Fruit fly (Drosophila melanogaster) whole organism, embryonic: Measurements from ENCODE around the gene Ctr1A.

Experiments
- Atf-2 ChIP-seq: fragments of 200-800 bp; sonication (Bioruptor generic); optimal IDR thresholded peaks from 2 replicates; lab custom pipeline; 2016; ENCODE audit warnings: missing biosample characterization, missing genetic modification characterization
- CG13287 ChIP-seq: fragments of 200-800 bp; sonication (Bioruptor generic); IDR thresholded peaks from 2 replicates; pipeline ENCODE4 v1.3.6; 2022; ENCODE audit warnings: missing biosample characterization, missing genetic modification characterization; ENCODE audit not compliant: partially characterized antibody
- CG13296 ChIP-seq: fragments of 200-800 bp; sonication (Bioruptor generic); optimal IDR thresholded peaks from 3 replicates; lab custom pipeline; 2018; ENCODE audit warnings: missing biosample characterization, mild to moderate bottlenecking, missing genetic modification characterization
- CG14050 ChIP-seq: fragments of 200-800 bp; sonication (Bioruptor generic); IDR thresholded peaks from 3 replicates; pipeline ENCODE4 v1.3.6; 2022; ENCODE audit warnings: missing biosample characterization, missing genetic modification characterization
- CG14965 ChIP-seq: fragments of 200-800 bp; sonication (Bioruptor generic); optimal IDR thresholded peaks from 2 replicates; lab custom pipeline; 2016; ENCODE audit warnings: missing biosample characterization, missing genetic modification characterization, borderline replicate concordance
- CG15479 ChIP-seq: fragments of 200-800 bp; sonication (Bioruptor generic); optimal IDR thresholded peaks from 3 replicates; lab custom pipeline; 2019; ENCODE audit warnings: missing biosample characterization, mild to moderate bottlenecking, missing genetic modification characterization, moderate library complexity
- CG1602 ChIP-seq: fragments of 200-800 bp; sonication (Bioruptor generic); optimal IDR thresholded peaks from 3 replicates; lab custom pipeline; 2016; ENCODE audit warnings: missing biosample characterization, missing genetic modification characterization
- CG17802 ChIP-seq: fragments of 200-800 bp; sonication (Bioruptor generic); optimal IDR thresholded peaks from 2 replicates; lab custom pipeline; 2018; ENCODE audit warnings: missing biosample characterization, mild to moderate bottlenecking, missing genetic modification characterization, moderate library complexity
- CG1792 ChIP-seq: fragments of 200-800 bp; sonication (Bioruptor generic); optimal IDR thresholded peaks from 2 replicates; lab custom pipeline; 2016; ENCODE audit warnings: missing biosample characterization, missing genetic modification characterization
- CG18476 ChIP-seq: fragments of 200-800 bp; sonication (Bioruptor generic); optimal IDR thresholded peaks from 2 replicates; lab custom pipeline; 2016; ENCODE audit warnings: missing biosample characterization, mild to moderate bottlenecking, missing genetic modification characterization
- CG18764 ChIP-seq: fragments of 200-800 bp; sonication (Bioruptor generic); optimal IDR thresholded peaks from 3 replicates; lab custom pipeline; 2016; ENCODE audit warnings: missing biosample characterization, missing genetic modification characterization
- CG2199 ChIP-seq: fragments of 200-800 bp; sonication (Bioruptor generic); IDR thresholded peaks from 3 replicates; pipeline ENCODE4 v1.3.6; 2022; ENCODE audit warnings: missing biosample characterization, missing genetic modification characterization
- CG31224 ChIP-seq: fragments of 200-800 bp; sonication (Bioruptor generic); IDR thresholded peaks from 2 replicates; pipeline ENCODE4 v1.3.6; 2022; ENCODE audit warnings: missing biosample characterization, missing genetic modification characterization
- CG34422 ChIP-seq: fragments of 200-800 bp; sonication (Bioruptor generic); IDR thresholded peaks from 3 replicates; pipeline ENCODE4 v1.3.6; 2022; ENCODE audit warnings: missing biosample characterization, missing genetic modification characterization
- CG6689 ChIP-seq: fragments of 200-800 bp; sonication (Bioruptor generic); IDR thresholded peaks from 2 replicates; pipeline ENCODE4 v1.3.6; 2022; ENCODE audit warnings: missing biosample characterization, missing genetic modification characterization
- CG8478 ChIP-seq: fragments of >200 bp; optimal IDR thresholded peaks from 2 replicates; lab custom pipeline; 2018
- CG8924 ChIP-seq: fragments of 200-800 bp; optimal IDR thresholded peaks from 3 replicates; lab custom pipeline; 2019; ENCODE audit warnings: missing biosample characterization, mild to moderate bottlenecking, missing genetic modification characterization, moderate library complexity
- CG9609 ChIP-seq: fragments of 200-800 bp; sonication (Bioruptor generic); optimal IDR thresholded peaks from 3 replicates; lab custom pipeline; 2016; ENCODE audit warnings: missing biosample characterization, missing genetic modification characterization
- CG9727 ChIP-seq: fragments of 200-800 bp; sonication (Bioruptor generic); optimal IDR thresholded peaks from 3 replicates; lab custom pipeline; 2017; ENCODE audit warnings: missing biosample characterization, mild to moderate bottlenecking, missing genetic modification characterization
- CG9797 ChIP-seq: fragments of 200-800 bp; sonication (Bioruptor generic); optimal IDR thresholded peaks from 3 replicates; lab custom pipeline; 2018; ENCODE audit warnings: missing biosample characterization, mild to moderate bottlenecking, missing genetic modification characterization
- CG9817 ChIP-seq: fragments of 200-800 bp; sonication (Bioruptor generic); optimal IDR thresholded peaks from 2 replicates; lab custom pipeline; 2018; ENCODE audit warnings: missing biosample characterization, mild to moderate bottlenecking, missing genetic modification characterization, moderate library complexity
- Dad ChIP-seq: fragments of 200-800 bp; sonication (Bioruptor generic); optimal IDR thresholded peaks from 3 replicates; lab custom pipeline; 2016; ENCODE audit warnings: missing biosample characterization, missing genetic modification characterization
- GATAe ChIP-seq: fragments of 200-800 bp; sonication (Bioruptor generic); conservative IDR thresholded peaks from 2 replicates; pipeline ENCODE4 v1.3.6; 2022; ENCODE audit warnings: missing biosample characterization, missing genetic modification characterization
- HLH4C ChIP-seq: fragments of 200-800 bp; sonication (Bioruptor generic); IDR thresholded peaks from 3 replicates; pipeline ENCODE4 v1.3.6; 2022; ENCODE audit warnings: missing biosample characterization, missing genetic modification characterization; ENCODE audit not compliant: partially characterized antibody
- Lhr ChIP-seq: fragments of 200-800 bp; sonication (Bioruptor generic); optimal IDR thresholded peaks from 3 replicates; lab custom pipeline; 2017; ENCODE audit warnings: mild to moderate bottlenecking, missing biosample characterization, missing genetic modification reagents, missing genetic modification characterization
- Meics ChIP-seq: fragments of 200-800 bp; sonication (Bioruptor generic); optimal IDR thresholded peaks from 2 replicates; lab custom pipeline; 2017; ENCODE audit warnings: missing biosample characterization, mild to moderate bottlenecking, missing genetic modification characterization
- Ravus ChIP-seq: fragments of 200-800 bp; sonication (Bioruptor generic); IDR thresholded peaks from 2 replicates; pipeline ENCODE4 v1.3.6; 2022; ENCODE audit warnings: missing biosample characterization, missing genetic modification characterization
- Rfx ChIP-seq: fragments of 200-800 bp; sonication (Bioruptor generic); IDR thresholded peaks from 2 replicates; pipeline ENCODE4 v1.3.6; 2022; ENCODE audit warnings: missing biosample characterization, missing genetic modification characterization
- Sox102F ChIP-seq: fragments of 200-800 bp; sonication (Bioruptor generic); optimal IDR thresholded peaks from 2 replicates; lab custom pipeline; 2018; ENCODE audit warnings: missing biosample characterization, mild to moderate bottlenecking, missing genetic modification characterization, moderate library complexity
- Sry-β ChIP-seq: fragments of 200-800 bp; sonication (Bioruptor generic); optimal IDR thresholded peaks from 2 replicates; lab custom pipeline; 2018; ENCODE audit warnings: missing biosample characterization, mild to moderate bottlenecking, missing genetic modification characterization, moderate library complexity
- Taf1 ChIP-seq: fragments of 200-800 bp; sonication (Bioruptor generic); IDR thresholded peaks from 2 replicates; pipeline ENCODE4 v1.3.6; 2022; ENCODE audit warnings: missing biosample characterization, missing genetic modification characterization
- Tbp ChIP-seq: fragments of >200 bp; optimal IDR thresholded peaks from 2 replicates; lab custom pipeline; 2018; ENCODE audit warnings: missing biosample characterization, missing genetic modification characterization
- caup ChIP-seq: fragments of 200-800 bp; sonication (Bioruptor generic); optimal IDR thresholded peaks from 3 replicates; lab custom pipeline; 2017; ENCODE audit warnings: missing biosample characterization, mild to moderate bottlenecking, missing genetic modification characterization, moderate library complexity; ENCODE audit not compliant: severe bottlenecking
- cwo ChIP-seq: fragments of 200-800 bp; sonication (Bioruptor generic); optimal IDR thresholded peaks from 3 replicates; lab custom pipeline; 2017; ENCODE audit warnings: missing biosample characterization, missing genetic modification characterization, mild to moderate bottlenecking, moderate library complexity, missing genetic modification reagents
- esg ChIP-seq: fragments of 200-800 bp; sonication (Bioruptor generic); conservative IDR thresholded peaks from 2 replicates; pipeline ENCODE4 v1.3.6; 2022; ENCODE audit warnings: missing biosample characterization, missing genetic modification characterization
- fd64A ChIP-seq: fragments of 200-800 bp; sonication (Bioruptor generic); optimal IDR thresholded peaks from 3 replicates; lab custom pipeline; 2018; ENCODE audit warnings: missing biosample characterization, mild to moderate bottlenecking, missing genetic modification characterization
- fu2 ChIP-seq: fragments of 200-800 bp; sonication (Bioruptor generic); optimal IDR thresholded peaks from 2 replicates; lab custom pipeline; 2016; ENCODE audit warnings: missing biosample characterization, missing genetic modification characterization
- gem ChIP-seq: fragments of 200-800 bp; sonication (Bioruptor generic); optimal IDR thresholded peaks from 2 replicates; lab custom pipeline; 2019; ENCODE audit warnings: missing biosample characterization, mild to moderate bottlenecking, missing genetic modification characterization, moderate library complexity
- h ChIP-seq: fragments of >200 bp; optimal IDR thresholded peaks from 2 replicates; lab custom pipeline; 2017
- lbe ChIP-seq: fragments of 200-800 bp; sonication (Bioruptor generic); optimal IDR thresholded peaks from 2 replicates; lab custom pipeline; 2016; ENCODE audit warnings: missing biosample characterization, mild to moderate bottlenecking, missing genetic modification characterization
- org-1 ChIP-seq: fragments of 200-800 bp; sonication (Bioruptor generic); optimal IDR thresholded peaks from 2 replicates; lab custom pipeline; 2017; ENCODE audit warnings: missing biosample characterization, missing genetic modification characterization
- rib ChIP-seq: fragments of 200-800 bp; sonication (Bioruptor generic); IDR thresholded peaks from 2 replicates; pipeline ENCODE4 v1.3.6; 2022; ENCODE audit warnings: missing biosample characterization, missing genetic modification characterization
- sc ChIP-seq, 3 experiments: fragments of >200 bp in 2 of 3; fragments of 200-800 bp in 1 of 3; sonication (Bioruptor generic) in 1 of 3; optimal IDR thresholded peaks; 2 replicates in 2 of 3; 3 replicates in 1 of 3; lab custom pipeline; 2017; ENCODE audit warnings: mild to moderate bottlenecking in 1 of 3, missing biosample characterization in 1 of 3, missing genetic modification characterization in 1 of 3, missing genetic modification reagents in 1 of 3
- sens ChIP-seq: fragments of 200-800 bp; sonication (Bioruptor generic); peaks from one replicate; lab custom pipeline; 2016; ENCODE audit warnings: missing biosample characterization, missing genetic modification characterization
- sr ChIP-seq: fragments of 200-800 bp; sonication (Bioruptor generic); IDR thresholded peaks from 3 replicates; pipeline ENCODE4 v1.3.6; 2022; ENCODE audit warnings: missing biosample characterization, missing genetic modification characterization
- sug ChIP-seq: fragments of 200-800 bp; optimal IDR thresholded peaks from 2 replicates; lab custom pipeline; 2019; ENCODE audit warnings: missing biosample characterization, mild to moderate bottlenecking, missing genetic modification characterization, moderate library complexity
- tna ChIP-seq: fragments of 200-800 bp; sonication (Bioruptor generic); IDR thresholded peaks from 2 replicates; pipeline ENCODE4 v1.3.6; 2022; ENCODE audit warnings: missing biosample characterization, missing genetic modification characterization; ENCODE audit not compliant: partially characterized antibody
- trem ChIP-seq: fragments of 200-800 bp; optimal IDR thresholded peaks from 3 replicates; lab custom pipeline; 2019; ENCODE audit warnings: missing biosample characterization, mild to moderate bottlenecking, missing genetic modification characterization, moderate library complexity
- unpg ChIP-seq: fragments of 200-800 bp; sonication (Bioruptor generic); optimal IDR thresholded peaks from 3 replicates; lab custom pipeline; 2018; ENCODE audit warnings: missing biosample characterization, mild to moderate bottlenecking, missing genetic modification characterization, moderate library complexity
- vfl ChIP-seq: fragments of 200-800 bp; sonication (Bioruptor generic); optimal IDR thresholded peaks from 2 replicates; lab custom pipeline; 2016; ENCODE audit warnings: missing biosample characterization, missing genetic modification characterization
- vvl ChIP-seq: fragments of 200-800 bp; sonication (Bioruptor generic); IDR thresholded peaks from 2 replicates; pipeline ENCODE4 v1.3.6; 2022; ENCODE audit warnings: missing biosample characterization, missing genetic modification characterization

The Ctr1A gene

DNA sequence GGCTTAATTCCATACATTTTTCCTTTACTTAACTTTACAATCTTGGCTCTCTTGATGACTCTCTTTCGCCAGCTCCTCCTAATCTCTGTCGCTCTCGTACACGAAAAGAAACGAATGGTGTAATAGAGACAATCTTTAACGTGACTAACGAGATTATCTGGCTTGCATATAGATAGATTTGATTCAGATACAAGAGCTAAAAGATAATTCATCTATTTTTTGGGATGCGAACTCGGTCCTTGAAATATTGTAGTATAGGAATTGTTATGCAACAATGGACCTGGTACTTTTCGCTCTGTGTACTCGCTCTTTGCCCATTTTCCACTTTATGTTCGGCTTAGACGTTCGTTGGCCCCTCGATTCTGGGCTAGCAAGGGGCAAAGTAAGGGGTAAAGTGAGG, 49.8 kb downstream of the Ctr1A start (continued):
- TF ChIP-seq lbe (GFP tag; lab: Kevin White, UChicago) (no peak), CG8478 (lab: Kevin White, UChicago) (no peak), GATAe (GFP tag; lab: Robert Waterston, UW) (no peak), fd64A (GFP tag; lab: Kevin White, UChicago) (peak; percentile 54), rib (GFP tag; lab: Robert Waterston, UW) (no peak), CG14050 (peak; percentile 66), org-1 (GFP tag; lab: Kevin White, UChicago) (peak; percentile 89), CG13287 (GFP tag; lab: Robert Waterston, UW) (no peak), CG13296 (peak; percentile 70), CG2199 (GFP tag; lab: Robert Waterston, UW) (peak; percentile 63; the same call in 1 of the 3 replicates), Atf-2 (GFP tag; lab: Kevin White, UChicago) (peak; percentile 69), Sry-β (no peak), sc (optimal IDR thresholded peaks at IDR 0.05; lab: Kevin White, UChicago) (no peak), sc (GFP tag; optimal IDR thresholded peaks at IDR 0.05; lab: Kevin White, UChicago) (peak; percentile 59), unpg (GFP tag; lab: Kevin White, UChicago) (peak; percentile 83), tna (GFP tag; lab: Robert Waterston, UW) (no peak), Sox102F (GFP tag; lab: Kevin White, UChicago) (peak; percentile 85), vvl (peak; percentile 83), Lhr (peak; percentile 36), CG15479 (GFP tag; lab: Kevin White, UChicago) (no peak), fu2 (GFP tag; lab: Kevin White, UChicago) (peak; percentile 71), esg (GFP tag; lab: Robert Waterston, UW) (peak; percentile 64), Dad (GFP tag; lab: Kevin White, UChicago) (peak; percentile 66), Tbp (no peak), Rfx (GFP tag; lab: Robert Waterston, UW) (peak; percentile 85), CG9609 (peak; percentile 73), HLH4C (no peak), CG8924 (tag; lab: Kevin White, UChicago) (peak; percentile 82), CG9817 (tag; lab: Kevin White, UChicago) (peak; percentile 73), CG31224 (GFP tag; lab: Robert Waterston, UW) (peak; percentile 62), gem (tag; lab: Kevin White, UChicago) (peak; percentile 88), CG1792 (peak; percentile 50), caup (GFP tag; lab: Kevin White, UChicago) (peak; percentile 69), sug (tag; lab: Kevin White, UChicago) (peak; percentile 52), vfl (GFP tag; lab: Kevin White, UChicago) (peak; percentile 49), sr (GFP tag; lab: Robert Waterston, UW) (0 out of 3 replicates have a peak, but pooled peaks have one; percentile 30), Ravus (GFP tag; lab: Robert Waterston, UW) (peak; percentile 21; the same call in 1 of the 2 replicates), CG9727 (GFP tag; lab: Kevin White, UChicago) (peak; percentile 72), cwo (peak; percentile 92), CG18764 (GFP tag; lab: Kevin White, UChicago) (peak; percentile 58), sens (GFP tag; lab: Kevin White, UChicago) (peak; percentile 96), CG34422 (GFP tag; lab: Robert Waterston, UW) (peak; percentile 55; the same call in 1 of the 3 replicates), CG17802 (tag; lab: Kevin White, UChicago) (peak; percentile 43), CG9797 (GFP tag; lab: Kevin White, UChicago) (no peak), Meics (GFP tag; lab: Kevin White, UChicago) (peak; percentile 81), CG1602 (GFP tag; lab: Kevin White, UChicago) (peak; percentile 49), Taf1 (no peak), CG6689 (peak; percentile 59), trem (peak; percentile 74), CG14965 (no peak), CG18476 (GFP tag; lab: Kevin White, UChicago) (peak; percentile 66), h (lab: Kevin White, UChicago) (no peak)
